Worm (Caenorhabditis elegans) whole organism, late embryonic: ENCODE data around the gene AC3.12.

Experiments used
- ama-1 ChIP-seq: fragments of 150-350 bp; optimal IDR thresholded peaks from 2 replicates; lab custom pipeline; 2014
- ceh-14 ChIP-seq: sonication (generic microtip); optimal IDR thresholded peaks from 2 replicates; lab custom pipeline; 2016; ENCODE audit warnings: missing genotype, missing genetic modification characterization, missing compliant biosample characterization
- hlh-8 ChIP-seq: sonication (generic microtip); optimal IDR thresholded peaks from 2 replicates; lab custom pipeline; 2016; ENCODE audit warnings: missing genotype, missing genetic modification characterization, missing compliant biosample characterization
- mec-3 ChIP-seq: sonication (generic microtip); optimal IDR thresholded peaks from 2 replicates; lab custom pipeline; 2016; ENCODE audit warnings: borderline replicate concordance, missing genetic modification characterization, missing compliant biosample characterization
- nfya-1 ChIP-seq: sonication (generic microtip); optimal IDR thresholded peaks from 2 replicates; lab custom pipeline; 2017; ENCODE audit warnings: missing genetic modification characterization, mild to moderate bottlenecking, missing compliant biosample characterization, antibody characterized with exemption, moderate library complexity
- nhr-11 ChIP-seq: fragments of 150-350 bp; optimal IDR thresholded peaks from 2 replicates; lab custom pipeline; 2014; ENCODE audit warnings: missing biosample characterization, missing genetic modification characterization
- npax-4 ChIP-seq: sonication (generic microtip); optimal IDR thresholded peaks from 2 replicates; lab custom pipeline; 2016; ENCODE audit warnings: missing genetic modification characterization, missing compliant biosample characterization
- odd-2 ChIP-seq: sonication (generic microtip); optimal IDR thresholded peaks from 2 replicates; lab custom pipeline; 2017; ENCODE audit warnings: antibody characterized with exemption, mild to moderate bottlenecking, missing genetic modification characterization, missing compliant biosample characterization
- pha-2 ChIP-seq: sonication (generic microtip); optimal IDR thresholded peaks from 2 replicates; lab custom pipeline; 2017; ENCODE audit warnings: mild to moderate bottlenecking, missing genetic modification characterization, missing compliant biosample characterization
- pha-4 ChIP-seq: fragments of 150-350 bp; optimal IDR thresholded peaks from 2 replicates; lab custom pipeline; 2018; ENCODE audit warnings: missing biosample characterization, missing genetic modification reagents, missing genetic modification characterization
- tbx-2 ChIP-seq: sonication (generic microtip); optimal IDR thresholded peaks from 2 replicates; lab custom pipeline; 2016; ENCODE audit warnings: missing genetic modification characterization, missing compliant biosample characterization
- ttx-3 ChIP-seq: sonication (generic microtip); optimal IDR thresholded peaks from 2 replicates; lab custom pipeline; 2016; ENCODE audit warnings: missing genetic modification reagents, missing genetic modification characterization, missing compliant biosample characterization
- ztf-16 ChIP-seq: sonication (generic microtip); optimal IDR thresholded peaks from 2 replicates; lab custom pipeline; 2017; ENCODE audit warnings: missing genetic modification characterization, missing compliant biosample characterization

DNA sequence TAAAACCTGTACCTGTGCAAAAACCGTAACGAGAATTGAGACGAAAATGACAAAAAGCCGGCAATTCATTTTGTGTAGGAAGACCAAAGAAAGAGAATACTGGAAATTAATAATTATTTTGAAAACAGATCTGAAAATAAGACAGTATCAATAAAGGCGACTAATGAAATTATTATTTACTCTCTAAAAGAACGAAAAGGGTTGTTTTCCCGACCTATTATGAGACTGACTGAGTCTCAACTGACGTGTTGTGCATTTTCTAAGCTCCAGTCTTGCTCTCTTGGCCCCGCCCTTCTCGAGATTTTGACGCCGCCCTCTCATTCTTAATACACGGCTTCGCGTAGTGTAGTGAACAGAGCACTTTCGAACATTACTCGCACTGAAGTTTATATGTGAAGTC is 29.1 kb downstream of the AC3.12 start, which contains the start of gene K07C5.9:
- TF ChIP-seq ama-1, result no peak
- no peak for TF ChIP-seq hlh-8 (tag; lab: Kevin White, UChicago)
- no peak for TF ChIP-seq pha-2 (tag; lab: Kevin White, UChicago)
- TF ChIP-seq nfya-1 (tag; lab: Kevin White, UChicago), result no peak
- no peak for TF ChIP-seq ztf-16 (tag; lab: Kevin White, UChicago)
- no peak for TF ChIP-seq ttx-3 (tag; lab: Kevin White, UChicago)
- no peak for TF ChIP-seq odd-2 (tag; lab: Kevin White, UChicago)
- TF ChIP-seq npax-4, result no peak
- TF ChIP-seq nhr-11 (tag; lab: Kevin White, UChicago), result no peak
- TF ChIP-seq mec-3 (tag; lab: Kevin White, UChicago), result no peak
- TF ChIP-seq tbx-2, result no peak
- TF ChIP-seq pha-4, result no peak
- no peak for TF ChIP-seq ceh-14 (tag; lab: Kevin White, UChicago)
